Worm (Caenorhabditis elegans) whole organism, L4/young adult: ENCODE data around the gene kin-24.

Source experiments
- W03F9.2 ChIP-seq: fragments of 150-350 bp; optimal IDR thresholded peaks from 2 replicates; lab custom pipeline; 2014; ENCODE audit warnings: missing biosample characterization, missing genetic modification characterization
- dao-5 ChIP-seq: sonication (generic microtip); optimal IDR thresholded peaks from 2 replicates; lab custom pipeline; 2016; ENCODE audit warnings: missing genotype, missing genetic modification characterization, moderate library complexity, missing compliant biosample characterization
- him-1 ChIP-seq: sonication (generic microtip); optimal IDR thresholded peaks from 2 replicates; lab custom pipeline; 2016; ENCODE audit warnings: missing genotype, missing genetic modification reagents, missing genetic modification characterization, missing compliant biosample characterization

DNA sequence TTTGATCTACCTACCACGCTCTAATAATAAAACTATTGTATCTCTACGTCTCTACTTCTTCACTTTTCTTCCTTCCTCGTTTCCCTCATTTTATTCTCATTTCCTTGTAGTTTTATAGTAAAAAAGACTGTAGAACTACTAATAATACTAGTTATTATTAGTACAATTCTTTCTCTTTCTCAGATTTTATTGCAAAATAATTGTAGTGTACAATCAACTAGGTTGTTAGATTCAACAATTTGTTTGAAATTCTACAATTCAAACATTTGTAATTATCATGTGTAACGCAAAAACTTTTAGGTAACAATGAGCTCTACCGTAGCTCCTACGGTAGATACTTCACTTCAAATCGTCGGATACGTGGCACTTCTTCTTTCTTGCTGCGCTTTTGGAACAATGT lies 14.8 kb upstream of the kin-24 start, which contains the start of gene K07F5.12:
- TF ChIP-seq W03F9.2 (tag; lab: Kevin White, UChicago) (no peak), him-1 (tag; lab: Kevin White, UChicago) (no peak), dao-5 (tag; lab: Kevin White, UChicago) (no peak)
